Worm (Caenorhabditis elegans): ENCODE results near the gene C33H5.2.

DNA sequence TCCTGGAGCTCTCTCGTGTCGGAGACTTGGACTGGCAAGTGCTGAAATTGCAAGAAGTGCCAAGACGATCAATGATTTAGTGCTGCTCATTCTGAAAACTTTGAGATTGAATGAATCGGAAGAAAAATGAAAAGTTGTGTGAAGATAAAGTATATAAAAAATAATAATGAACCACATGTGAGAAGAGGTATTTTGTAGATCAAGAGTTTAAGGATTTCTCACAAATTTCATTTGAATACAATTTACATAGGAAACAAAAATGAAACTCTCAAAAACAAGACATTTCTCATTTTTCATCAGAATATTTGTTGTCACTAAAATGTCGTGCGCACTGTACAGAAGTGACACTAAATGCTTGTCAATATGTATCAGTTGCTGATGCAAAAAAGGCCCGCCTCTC is 17.7 kb downstream of the C33H5.2 start, which contains the start of gene T14A8.2:
- TF ChIP-seq hnd-1 (tag; optimal IDR thresholded peaks at IDR 0.05) (no peak), hmg-4 (GFP tag; optimal IDR thresholded peaks at IDR 0.05) (no peak), ets-7 (tag; optimal IDR thresholded peaks at IDR 0.05) (no peak)

Data from whole organism, early embryonic.